Worm (Caenorhabditis elegans) whole organism, mixed stage, embryonic: ENCODE data around the gene fbxa-147.

Experiments
- blmp-1 ChIP-seq: fragments of 150-350 bp; optimal IDR thresholded peaks from 2 replicates; lab custom pipeline; 2014; ENCODE audit warnings: missing biosample characterization, missing genetic modification characterization
- ceh-43 ChIP-seq: fragments of 200-800 bp; sonication (Bioruptor generic); optimal IDR thresholded peaks from 2 replicates; lab custom pipeline; 2018; ENCODE audit warnings: mild to moderate bottlenecking, missing genetic modification characterization, moderate library complexity, missing compliant biosample characterization
- ces-1 ChIP-seq: fragments of 150-350 bp; optimal IDR thresholded peaks from 2 replicates; lab custom pipeline; 2014; ENCODE audit warnings: missing biosample characterization, missing genetic modification reagents, missing genetic modification characterization
- elt-3 ChIP-seq: fragments of 150-350 bp; optimal IDR thresholded peaks from 2 replicates; lab custom pipeline; 2014; ENCODE audit warnings: missing biosample characterization, missing genetic modification characterization
- lin-13 ChIP-seq: fragments of 150-350 bp; optimal IDR thresholded peaks from 2 replicates; lab custom pipeline; 2014; ENCODE audit warnings: missing biosample characterization, missing genetic modification characterization
- lsy-2 ChIP-seq: fragments of 150-350 bp; optimal IDR thresholded peaks from 2 replicates; lab custom pipeline; 2014; ENCODE audit warnings: missing biosample characterization, missing genetic modification characterization
- mep-1 ChIP-seq: fragments of 150-350 bp; optimal IDR thresholded peaks from 2 replicates; lab custom pipeline; 2017; ENCODE audit warnings: missing biosample characterization, missing genetic modification reagents, missing genetic modification characterization, inconsistent platforms
- nhr-76 ChIP-seq: sonication (generic microtip); optimal IDR thresholded peaks from 2 replicates; lab custom pipeline; 2017; ENCODE audit warnings: missing biosample characterization, missing genetic modification characterization
- pha-4 ChIP-seq: fragments of 150-350 bp; optimal IDR thresholded peaks from 2 replicates; lab custom pipeline; 2018; ENCODE audit warnings: missing biosample characterization, missing genetic modification reagents, missing genetic modification characterization
- snpc-4 ChIP-seq: fragments of 150-350 bp; optimal IDR thresholded peaks from 2 replicates; lab custom pipeline; 2014; ENCODE audit warnings: missing biosample characterization, missing genetic modification characterization
- unc-62 ChIP-seq: fragments of 150-350 bp; optimal IDR thresholded peaks from 2 replicates; lab custom pipeline; 2014; ENCODE audit warnings: missing biosample characterization, missing genetic modification reagents, missing genetic modification characterization

ce11 chrV:14689060-14689750 lies 27.1 kb upstream of the fbxa-147 start, which contains the start of gene gasr-8:
- TF ChIP-seq lsy-2 = peak; percentile 7
- no peak for TF ChIP-seq nhr-76
- TF ChIP-seq mep-1 = peak; percentile 6
- TF ChIP-seq unc-62 (GFP tag; lab: Kevin White, UChicago) = no peak
- no peak for TF ChIP-seq snpc-4 (tag; lab: Kevin White, UChicago)
- TF ChIP-seq ceh-43 (GFP tag; lab: Kevin White, UChicago) = no peak
- no peak for TF ChIP-seq pha-4 (tag; lab: Kevin White, UChicago)
- TF ChIP-seq lin-13 (tag; lab: Kevin White, UChicago) = no peak
- TF ChIP-seq blmp-1 (tag; lab: Kevin White, UChicago) = no peak
- TF ChIP-seq ces-1 (GFP tag; lab: Kevin White, UChicago) = no peak
- no peak for TF ChIP-seq elt-3 (tag; lab: Kevin White, UChicago)
